Worm (Caenorhabditis elegans) whole organism, young adult: ENCODE data around the gene cct-3.

Source experiments
- D2030.7 ChIP-seq: fragments of 200-800 bp; sonication (Bioruptor generic); IDR thresholded peaks from 2 replicates; pipeline ENCODE4 v1.3.6; 2022; ENCODE audit warnings: missing genetic modification reagents, missing genetic modification characterization, missing compliant biosample characterization
- F22D6.2 ChIP-seq: sonication (generic microtip); optimal IDR thresholded peaks from 2 replicates; lab custom pipeline; 2016; ENCODE audit warnings: mild to moderate bottlenecking, missing genetic modification characterization, missing compliant biosample characterization
- F33H1.4 ChIP-seq: fragments of 200-800 bp; sonication (Bioruptor generic); IDR thresholded peaks from 2 replicates; pipeline ENCODE4 v1.3.6; 2022; ENCODE audit warnings: missing genetic modification reagents, missing genetic modification characterization, missing compliant biosample characterization
- F49E8.2 ChIP-seq: sonication (generic microtip); optimal IDR thresholded peaks from 3 replicates; lab custom pipeline; 2017; ENCODE audit warnings: missing genetic modification characterization, mild to moderate bottlenecking, missing compliant biosample characterization, antibody characterized with exemption, moderate library complexity; ENCODE audit not compliant: insufficient read depth
- F55B11.4 ChIP-seq: sonication (generic microtip); optimal IDR thresholded peaks from 2 replicates; lab custom pipeline; 2016; ENCODE audit warnings: missing compliant biosample characterization, missing genetic modification characterization, borderline replicate concordance; ENCODE audit not compliant: insufficient read depth
- F57C9.4 ChIP-seq: sonication (generic microtip); optimal IDR thresholded peaks from 2 replicates; lab custom pipeline; 2017; ENCODE audit warnings: mild to moderate bottlenecking, missing genetic modification characterization, missing compliant biosample characterization
- K11D2.4 ChIP-seq: fragments of 200-800 bp; sonication (Bioruptor generic); IDR thresholded peaks from 2 replicates; pipeline ENCODE4 v1.3.6; 2022; ENCODE audit warnings: missing genetic modification reagents, missing genetic modification characterization, missing compliant biosample characterization
- K12H6.12 ChIP-seq: fragments of 200-800 bp; sonication (Bioruptor generic); optimal IDR thresholded peaks from 2 replicates; lab custom pipeline; 2018; ENCODE audit warnings: mild to moderate bottlenecking, missing genetic modification characterization, missing compliant biosample characterization
- T07F8.4 ChIP-seq: sonication (generic microtip); optimal IDR thresholded peaks from 2 replicates; lab custom pipeline; 2016; ENCODE audit warnings: mild to moderate bottlenecking, missing genetic modification characterization, moderate library complexity, missing compliant biosample characterization
- T26A5.8 ChIP-seq: sonication (generic microtip); optimal IDR thresholded peaks from 2 replicates; lab custom pipeline; 2016; ENCODE audit warnings: missing genetic modification characterization, missing compliant biosample characterization
- Y79H2A.3 ChIP-seq: fragments of 200-800 bp; sonication (Bioruptor generic); conservative IDR thresholded peaks from 2 replicates; pipeline ENCODE4 v1.3.6; 2022; ENCODE audit warnings: missing genetic modification reagents, missing genetic modification characterization, missing compliant biosample characterization
- athp-1 ChIP-seq: sonication (generic microtip); optimal IDR thresholded peaks from 2 replicates; lab custom pipeline; 2017; ENCODE audit warnings: mild to moderate bottlenecking, missing genetic modification characterization, missing compliant biosample characterization
- bed-2 ChIP-seq: fragments of 200-800 bp; sonication (Bioruptor generic); IDR thresholded peaks from 2 replicates; pipeline ENCODE4 v1.3.6; 2022; ENCODE audit warnings: missing genetic modification reagents, missing genetic modification characterization, missing compliant biosample characterization
- ceh-100 ChIP-seq: fragments of 200-800 bp; sonication (Bioruptor generic); IDR thresholded peaks from 2 replicates; pipeline ENCODE4 v1.3.6; 2022; ENCODE audit warnings: missing genetic modification reagents, missing genetic modification characterization, missing compliant biosample characterization
- ceh-27 ChIP-seq: fragments of 200-800 bp; sonication (Bioruptor generic); optimal IDR thresholded peaks from 2 replicates; lab custom pipeline; 2018; ENCODE audit warnings: mild to moderate bottlenecking, missing genetic modification characterization, moderate library complexity, missing compliant biosample characterization
- ceh-40 ChIP-seq: fragments of 200-800 bp; sonication (Bioruptor generic); IDR thresholded peaks from 2 replicates; pipeline ENCODE4 v1.3.6; 2022; ENCODE audit warnings: missing genetic modification characterization, missing compliant biosample characterization
- chd-7 ChIP-seq: sonication (generic microtip); optimal IDR thresholded peaks from 2 replicates; lab custom pipeline; 2016; ENCODE audit warnings: mild to moderate bottlenecking, missing genetic modification characterization, moderate library complexity, missing compliant biosample characterization
- dpff-1 ChIP-seq: sonication (generic microtip); optimal IDR thresholded peaks from 2 replicates; lab custom pipeline; 2017; ENCODE audit warnings: mild to moderate bottlenecking, missing genetic modification characterization, missing compliant biosample characterization
- efl-1 ChIP-seq: fragments of 150-350 bp; optimal IDR thresholded peaks from 2 replicates; lab custom pipeline; 2014; ENCODE audit warnings: missing biosample characterization, missing genetic modification reagents, missing genetic modification characterization
- ekl-4 ChIP-seq: fragments of 200-800 bp; sonication (Bioruptor generic); IDR thresholded peaks from 2 replicates; pipeline ENCODE4 v1.3.6; 2022; ENCODE audit warnings: missing genetic modification reagents, missing genetic modification characterization, missing compliant biosample characterization
- him-1 ChIP-seq: sonication (generic microtip); optimal IDR thresholded peaks from 2 replicates; lab custom pipeline; 2016; ENCODE audit warnings: missing genotype, missing genetic modification reagents, missing genetic modification characterization, missing compliant biosample characterization
- hmg-1.2 ChIP-seq: fragments of 200-800 bp; sonication (Bioruptor generic); IDR thresholded peaks from 2 replicates; pipeline ENCODE4 v1.3.6; 2022; ENCODE audit warnings: missing genetic modification reagents, missing genetic modification characterization, missing compliant biosample characterization
- hsf-1 ChIP-seq: fragments of 200-800 bp; sonication (Bioruptor generic); IDR thresholded peaks from 2 replicates; pipeline ENCODE4 v1.3.6; 2022; ENCODE audit warnings: missing genetic modification reagents, missing genetic modification characterization, missing compliant biosample characterization
- lag-1 ChIP-seq: fragments of 200-800 bp; sonication (Bioruptor generic); IDR thresholded peaks from 2 replicates; pipeline ENCODE4 v1.3.6; 2022; ENCODE audit warnings: missing genetic modification reagents, missing genetic modification characterization, missing compliant biosample characterization
- lin-40 ChIP-seq: sonication (generic microtip); optimal IDR thresholded peaks from 2 replicates; lab custom pipeline; 2016; ENCODE audit warnings: missing genetic modification characterization, mild to moderate bottlenecking, missing compliant biosample characterization, missing genotype, missing genetic modification reagents
- lsl-1 ChIP-seq: fragments of 200-800 bp; sonication (Bioruptor generic); optimal IDR thresholded peaks from 2 replicates; lab custom pipeline; 2018; ENCODE audit warnings: mild to moderate bottlenecking, missing genetic modification characterization, moderate library complexity, missing compliant biosample characterization
- madf-10 ChIP-seq: sonication (generic microtip); optimal IDR thresholded peaks from 2 replicates; lab custom pipeline; 2016; ENCODE audit warnings: mild to moderate bottlenecking, missing genetic modification characterization, missing compliant biosample characterization
- madf-6 ChIP-seq: fragments of 200-800 bp; sonication (Bioruptor generic); IDR thresholded peaks from 2 replicates; pipeline ENCODE4 v1.3.6; 2022; ENCODE audit warnings: missing genetic modification reagents, missing genetic modification characterization, missing compliant biosample characterization
- madf-8 ChIP-seq: fragments of 200-800 bp; sonication (Bioruptor generic); conservative IDR thresholded peaks from 2 replicates; pipeline ENCODE4 v1.3.6; 2022; ENCODE audit warnings: missing genetic modification reagents, missing genetic modification characterization, missing compliant biosample characterization
- mcd-1 ChIP-seq: fragments of 200-800 bp; sonication (Bioruptor generic); IDR thresholded peaks from 2 replicates; pipeline ENCODE4 v1.3.6; 2022; ENCODE audit warnings: missing genetic modification reagents, missing genetic modification characterization, missing compliant biosample characterization
- mel-28 ChIP-seq: sonication (generic microtip); optimal IDR thresholded peaks from 2 replicates; lab custom pipeline; 2016; ENCODE audit warnings: borderline replicate concordance, mild to moderate bottlenecking, missing genetic modification characterization, missing compliant biosample characterization
- nhr-120 ChIP-seq: fragments of 200-800 bp; sonication (Bioruptor generic); IDR thresholded peaks from 2 replicates; pipeline ENCODE4 v1.3.6; 2022; ENCODE audit warnings: missing genetic modification characterization, missing compliant biosample characterization
- repo-1 ChIP-seq: sonication (generic microtip); optimal IDR thresholded peaks from 2 replicates; lab custom pipeline; 2017; ENCODE audit warnings: mild to moderate bottlenecking, missing genetic modification characterization, missing compliant biosample characterization
- sptf-2 ChIP-seq: fragments of 200-800 bp; sonication (Bioruptor generic); optimal IDR thresholded peaks from 2 replicates; lab custom pipeline; 2018; ENCODE audit warnings: mild to moderate bottlenecking, missing genetic modification characterization, missing compliant biosample characterization
- zfh-2 ChIP-seq: fragments of 200-800 bp; sonication (Bioruptor generic); conservative IDR thresholded peaks from 2 replicates; pipeline ENCODE4 v1.3.6; 2022; ENCODE audit warnings: missing genetic modification reagents, missing genetic modification characterization, missing compliant biosample characterization
- ztf-18 ChIP-seq: sonication (generic microtip); optimal IDR thresholded peaks from 2 replicates; lab custom pipeline; 2016; ENCODE audit warnings: missing genotype, mild to moderate bottlenecking, missing genetic modification characterization, missing compliant biosample characterization

Gene cct-3

DNA sequence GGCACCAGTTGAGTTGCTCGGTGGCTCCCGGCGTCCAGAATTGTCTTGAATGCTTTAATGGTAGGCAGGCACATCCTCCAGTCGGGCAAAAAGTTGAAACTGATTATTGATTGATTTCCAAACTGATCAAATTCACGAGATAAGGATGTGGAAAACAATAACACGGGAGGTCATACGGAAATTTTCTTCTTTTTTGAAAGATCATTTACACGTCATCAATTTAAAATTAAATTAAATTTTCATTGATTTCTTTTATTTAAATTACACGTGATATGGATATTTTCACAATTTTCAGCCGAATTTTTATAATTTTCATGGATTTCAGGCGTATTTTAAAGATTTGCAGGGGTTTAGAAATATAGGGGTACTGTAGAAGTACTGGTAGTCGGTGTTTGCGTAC, 9.9 kb upstream of the cct-3 start, which contains the start of gene cbs-2:
TSS of gene cbs-2 (minus strand) at position 101 of the 400 bp plus-strand sequence.
- no peak for TF ChIP-seq madf-10 (tag; lab: Kevin White, UChicago)
- no peak for TF ChIP-seq bed-2
- no peak for TF ChIP-seq lin-40 (tag; lab: Kevin White, UChicago)
- no peak for TF ChIP-seq zfh-2
- TF ChIP-seq F57C9.4 (tag; lab: Kevin White, UChicago): no peak
- TF ChIP-seq, all 124 proteins: peak for 0

DNA sequence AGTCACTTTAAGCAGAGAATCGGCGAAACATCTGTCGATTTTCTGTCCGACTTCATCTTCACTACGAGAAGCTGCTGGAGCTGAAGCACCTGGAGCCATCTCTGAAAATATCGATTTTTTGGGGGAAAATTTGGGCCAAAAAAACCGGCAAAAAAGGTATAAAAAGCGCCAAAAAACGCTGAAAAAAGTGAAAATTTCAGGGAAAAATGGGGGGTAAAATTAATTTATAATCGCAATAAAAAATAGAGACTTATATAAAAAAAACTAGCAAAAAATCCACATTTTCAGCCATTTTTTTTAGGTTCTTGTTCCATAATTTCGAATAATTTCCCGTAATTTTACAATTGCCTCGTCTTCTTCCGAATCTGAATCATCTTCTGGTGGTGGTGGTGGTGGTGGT, 7.7 kb upstream of the cct-3 start, which contains the start of gene F54A3.5:
TSS of gene F54A3.5 (minus strand) at position 101 of the 400 bp plus-strand sequence.
- TF ChIP-seq Y79H2A.3 (GFP tag; lab: Robert Waterston, UW) (no peak), ztf-18 (tag; lab: Kevin White, UChicago) (no peak), F49E8.2 (no peak), T07F8.4 (no peak), sptf-2 (no peak), ceh-27 (no peak), lag-1 (GFP tag; lab: Robert Waterston, UW) (no peak), F55B11.4 (no peak), mel-28 (tag; lab: Kevin White, UChicago) (no peak), T26A5.8 (tag; lab: Kevin White, UChicago) (no peak), repo-1 (tag; lab: Kevin White, UChicago) (no peak)

DNA sequence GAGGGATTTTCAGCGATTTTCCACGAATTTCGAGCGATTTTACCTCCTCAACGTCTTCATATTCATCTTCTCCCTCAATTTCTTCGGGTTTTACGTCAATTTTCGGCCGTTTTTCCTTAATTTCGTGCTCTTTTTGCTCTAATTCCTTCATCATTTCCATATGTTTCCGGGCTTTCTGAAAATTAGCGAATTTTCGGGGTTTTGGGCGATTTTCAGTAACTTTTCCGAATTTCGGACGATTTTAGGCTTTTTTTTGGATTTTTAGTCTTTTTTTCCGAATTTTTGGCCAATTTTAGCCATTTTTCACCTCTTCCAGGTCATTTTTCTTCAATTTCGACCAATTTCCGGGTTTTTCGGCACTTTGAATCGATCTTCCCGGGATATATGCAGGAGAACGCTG, 3.0 kb upstream of the cct-3 start:
- TF ChIP-seq athp-1 (tag; lab: Kevin White, UChicago) (no peak), chd-7 (tag; lab: Kevin White, UChicago) (no peak), ceh-40 (no peak), K11D2.4 (GFP tag; lab: Robert Waterston, UW) (no peak), nhr-120 (GFP tag; lab: Robert Waterston, UW) (no peak), F22D6.2 (tag; lab: Kevin White, UChicago) (no peak), dpff-1 (tag; lab: Kevin White, UChicago) (no peak), K12H6.12 (tag; lab: Kevin White, UChicago) (no peak), lag-1 (GFP tag; lab: Robert Waterston, UW) (no peak)

DNA sequence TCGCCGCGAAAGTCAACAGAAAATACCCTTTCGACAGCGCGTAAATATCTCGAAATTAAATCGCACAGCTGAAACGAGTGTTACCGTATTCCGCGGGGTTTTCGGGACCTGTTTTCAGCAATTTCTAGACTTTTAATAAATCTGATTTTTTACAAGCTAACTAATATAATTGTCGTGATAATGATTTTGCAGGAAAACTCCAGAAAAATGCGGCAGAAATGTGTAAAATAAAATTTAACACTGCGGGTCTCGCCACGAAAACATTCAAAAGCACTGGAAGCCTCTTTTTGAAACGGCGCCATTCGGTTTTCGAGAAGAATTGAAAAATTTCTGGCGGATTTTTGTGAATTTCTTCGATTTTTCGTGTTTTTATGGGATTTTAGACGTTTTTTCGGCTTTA, 911 bp upstream of the cct-3 start, which contains the start of gene F54A3.6:
TSS of gene F54A3.6 (minus strand) at position 42 of the 400 bp plus-strand sequence.
- TF ChIP-seq D2030.7 (peak; percentile 52; the same call in 1 of the 2 replicates), efl-1 (GFP tag; lab: Kevin White, UChicago) (peak; percentile 17), hmg-1.2 (peak; percentile 25; the same call in 1 of the 2 replicates), madf-6 (GFP tag; lab: Robert Waterston, UW) (peak; percentile 68), hsf-1 (peak; percentile 80), madf-8 (GFP tag; lab: Robert Waterston, UW) (peak; percentile 30; the same call in 1 of the 2 replicates), lsl-1 (GFP tag; lab: Kevin White, UChicago) (peak; percentile 73), F33H1.4 (peak; percentile 89), mcd-1 (0 out of 2 replicates have a peak, but pooled peaks have one; percentile 29)

DNA sequence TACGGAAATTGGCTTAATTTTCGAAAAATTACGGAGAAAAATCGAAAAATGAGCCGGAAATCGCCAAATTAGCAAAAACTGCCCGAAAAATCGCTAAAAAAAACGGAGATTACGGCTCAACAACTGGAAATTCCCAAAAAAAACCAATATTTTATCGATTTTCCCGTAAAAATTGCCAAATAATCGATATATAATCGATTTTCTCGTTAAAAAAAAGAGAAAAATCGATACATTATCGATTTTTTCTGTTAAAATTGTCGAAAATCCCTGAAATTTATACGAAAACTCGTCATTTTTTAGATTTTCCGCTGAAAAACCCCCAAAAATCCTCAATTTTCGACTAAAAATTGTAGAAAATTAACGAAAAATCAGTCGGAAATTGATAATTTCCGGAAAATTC, 3.0 kb downstream of the cct-3 start:
- TF ChIP-seq ekl-4 (GFP tag; lab: Robert Waterston, UW) (no peak), F33H1.4 (no peak), repo-1 (tag; lab: Kevin White, UChicago) (no peak), ceh-100 (GFP tag; lab: Robert Waterston, UW) (no peak), him-1 (tag; lab: Kevin White, UChicago) (no peak), hmg-1.2 (no peak)
